Fruit fly (Drosophila melanogaster) whole organism, embryonic: ENCODE measurements around the gene Bicra.

Experiments
- Abd-B ChIP-seq: fragments of 200-800 bp; sonication (Bioruptor generic); optimal IDR thresholded peaks from 2 replicates; lab custom pipeline; 2018; ENCODE audit warnings: missing biosample characterization, mild to moderate bottlenecking, missing genetic modification characterization, moderate library complexity
- Asciz ChIP-seq: fragments of 200-800 bp; sonication (Bioruptor generic); optimal IDR thresholded peaks from 2 replicates; lab custom pipeline; 2017; ENCODE audit warnings: missing biosample characterization, mild to moderate bottlenecking, missing genetic modification characterization, missing genetic modification reagents
- Bdp1 ChIP-seq: fragments of 200-800 bp; sonication (Bioruptor generic); optimal IDR thresholded peaks from 3 replicates; lab custom pipeline; 2016; ENCODE audit warnings: missing biosample characterization, missing genetic modification characterization
- CG10209 ChIP-seq: fragments of 200-800 bp; sonication (Bioruptor generic); optimal IDR thresholded peaks from 3 replicates; lab custom pipeline; 2017; ENCODE audit warnings: missing biosample characterization, mild to moderate bottlenecking, missing genetic modification characterization, missing genetic modification reagents
- CG11085 ChIP-seq: fragments of 200-800 bp; sonication (Bioruptor generic); IDR thresholded peaks from 2 replicates; pipeline ENCODE4 v1.3.6; 2022; ENCODE audit warnings: missing biosample characterization, missing genetic modification characterization
- CG11398 ChIP-seq: fragments of 200-800 bp; sonication (Bioruptor generic); optimal IDR thresholded peaks from 2 replicates; lab custom pipeline; 2016; ENCODE audit warnings: missing biosample characterization, missing genetic modification characterization
- CG11696 ChIP-seq: fragments of 200-800 bp; sonication (Bioruptor generic); IDR thresholded peaks from 2 replicates; pipeline ENCODE4 v1.3.6; 2022; ENCODE audit warnings: missing biosample characterization, missing genetic modification characterization
- CG13287 ChIP-seq: fragments of 200-800 bp; sonication (Bioruptor generic); IDR thresholded peaks from 2 replicates; pipeline ENCODE4 v1.3.6; 2022; ENCODE audit warnings: missing biosample characterization, missing genetic modification characterization; ENCODE audit not compliant: partially characterized antibody
- CG13296 ChIP-seq: fragments of 200-800 bp; sonication (Bioruptor generic); optimal IDR thresholded peaks from 3 replicates; lab custom pipeline; 2018; ENCODE audit warnings: missing biosample characterization, mild to moderate bottlenecking, missing genetic modification characterization
- CG13775 ChIP-seq: fragments of 200-800 bp; sonication (Bioruptor generic); optimal IDR thresholded peaks from 3 replicates; lab custom pipeline; 2017; ENCODE audit warnings: missing biosample characterization, mild to moderate bottlenecking, missing genetic modification characterization
- CG1603 ChIP-seq: fragments of 200-800 bp; sonication (Bioruptor generic); optimal IDR thresholded peaks from 2 replicates; lab custom pipeline; 2019; ENCODE audit warnings: missing biosample characterization, mild to moderate bottlenecking, missing genetic modification characterization, moderate library complexity
- CG16779 ChIP-seq: fragments of 200-800 bp; sonication (Bioruptor generic); IDR thresholded peaks from 2 replicates; pipeline ENCODE4 v1.3.6; 2022; ENCODE audit warnings: missing biosample characterization, missing genetic modification characterization
- CG17385 ChIP-seq: fragments of 200-800 bp; sonication (Bioruptor generic); optimal IDR thresholded peaks from 3 replicates; lab custom pipeline; 2018; ENCODE audit warnings: missing biosample characterization, mild to moderate bottlenecking, missing genetic modification characterization
- CG30020 ChIP-seq: fragments of 200-800 bp; optimal IDR thresholded peaks from 2 replicates; lab custom pipeline; 2019; ENCODE audit warnings: missing biosample characterization, mild to moderate bottlenecking, missing genetic modification characterization, moderate library complexity
- CG3995 ChIP-seq: fragments of 200-800 bp; sonication (Bioruptor generic); optimal IDR thresholded peaks from 3 replicates; lab custom pipeline; 2016; ENCODE audit warnings: missing biosample characterization, missing genetic modification characterization
- CG5180 ChIP-seq: fragments of 200-800 bp; sonication (Bioruptor generic); optimal IDR thresholded peaks from 3 replicates; lab custom pipeline; 2017; ENCODE audit warnings: missing biosample characterization, missing genetic modification characterization, mild to moderate bottlenecking, moderate library complexity, missing genetic modification reagents
- CG6765 ChIP-seq: fragments of 200-800 bp; sonication (Bioruptor generic); optimal IDR thresholded peaks from 3 replicates; lab custom pipeline; 2017; ENCODE audit warnings: missing biosample characterization, mild to moderate bottlenecking, missing genetic modification characterization
- CG8281 ChIP-seq: fragments of 200-800 bp; sonication (Bioruptor generic); optimal IDR thresholded peaks from 2 replicates; lab custom pipeline; 2018; ENCODE audit warnings: missing biosample characterization, mild to moderate bottlenecking, missing genetic modification characterization, moderate library complexity
- CG9609 ChIP-seq: fragments of 200-800 bp; sonication (Bioruptor generic); optimal IDR thresholded peaks from 3 replicates; lab custom pipeline; 2016; ENCODE audit warnings: missing biosample characterization, missing genetic modification characterization
- CG9876 ChIP-seq: fragments of 200-800 bp; sonication (Bioruptor generic); optimal IDR thresholded peaks from 2 replicates; lab custom pipeline; 2016; ENCODE audit warnings: missing biosample characterization, missing genetic modification characterization
- CG9932 ChIP-seq: fragments of 200-800 bp; sonication (Bioruptor generic); IDR thresholded peaks from 2 replicates; pipeline ENCODE4 v1.3.6; 2022; ENCODE audit warnings: missing biosample characterization, missing genetic modification characterization
- Doc3 ChIP-seq: fragments of 200-800 bp; sonication (Bioruptor generic); IDR thresholded peaks from 3 replicates; pipeline ENCODE4 v1.3.6; 2022; ENCODE audit warnings: missing biosample characterization, missing genetic modification characterization; ENCODE audit not compliant: partially characterized antibody
- Dref ChIP-seq: fragments of 200-800 bp; sonication (Bioruptor generic); IDR thresholded peaks from 2 replicates; pipeline ENCODE4 v1.3.6; 2022; ENCODE audit warnings: missing biosample characterization, missing genetic modification characterization
- Fer2 ChIP-seq: fragments of 200-800 bp; sonication (Bioruptor generic); optimal IDR thresholded peaks from 2 replicates; lab custom pipeline; 2018; ENCODE audit warnings: missing biosample characterization, mild to moderate bottlenecking, missing genetic modification characterization, moderate library complexity
- Gsc ChIP-seq: fragments of 200-800 bp; sonication (Bioruptor generic); IDR thresholded peaks from 2 replicates; pipeline ENCODE4 v1.3.6; 2022; ENCODE audit warnings: missing biosample characterization, missing genetic modification characterization
- Kr ChIP-seq: fragments of 200-800 bp; sonication (Bioruptor generic); optimal IDR thresholded peaks from 2 replicates; lab custom pipeline; 2017; ENCODE audit warnings: missing biosample characterization, mild to moderate bottlenecking, missing genetic modification characterization
- Med ChIP-seq: fragments of 200-800 bp; sonication (Bioruptor generic); peaks from one replicate; lab custom pipeline; 2016; ENCODE audit warnings: missing biosample characterization, missing genetic modification characterization, mild to moderate bottlenecking, inconsistent platforms, moderate library complexity
- Meics ChIP-seq: fragments of 200-800 bp; sonication (Bioruptor generic); optimal IDR thresholded peaks from 2 replicates; lab custom pipeline; 2017; ENCODE audit warnings: missing biosample characterization, mild to moderate bottlenecking, missing genetic modification characterization
- Myb ChIP-seq: fragments of 200-800 bp; sonication (Bioruptor generic); optimal IDR thresholded peaks from 2 replicates; lab custom pipeline; 2016; ENCODE audit warnings: missing biosample characterization, missing genetic modification characterization
- Stat92E ChIP-seq, 3 experiments: fragments of >200 bp in 2 of 3; fragments of 200-800 bp in 1 of 3; sonication (Bioruptor generic) in 1 of 3; optimal IDR thresholded peaks; 2 replicates each; lab custom pipeline; 2017 to 2019; ENCODE audit warnings: missing biosample characterization in 3 of 3, missing genetic modification characterization in 3 of 3, mild to moderate bottlenecking in 1 of 3, moderate library complexity in 1 of 3
- TFAM ChIP-seq: fragments of 200-800 bp; sonication (Bioruptor generic); optimal IDR thresholded peaks from 2 replicates; lab custom pipeline; 2017; ENCODE audit warnings: missing biosample characterization, missing genetic modification characterization, inconsistent platforms
- ara ChIP-seq: fragments of 200-800 bp; sonication (Bioruptor generic); IDR thresholded peaks from 2 replicates; pipeline ENCODE4 v1.3.6; 2022; ENCODE audit warnings: missing biosample characterization, missing genetic modification characterization
- ash1 ChIP-seq: fragments of 200-800 bp; sonication (Bioruptor generic); optimal IDR thresholded peaks from 2 replicates; lab custom pipeline; 2018; ENCODE audit warnings: missing biosample characterization, mild to moderate bottlenecking, missing genetic modification characterization
- chm ChIP-seq: fragments of 200-800 bp; sonication (Bioruptor generic); IDR thresholded peaks from 2 replicates; pipeline ENCODE4 v1.3.6; 2022; ENCODE audit warnings: missing biosample characterization, missing genetic modification characterization
- crol ChIP-seq: fragments of 200-800 bp; sonication (Bioruptor generic); IDR thresholded peaks from 2 replicates; pipeline ENCODE4 v1.3.6; 2022; ENCODE audit warnings: missing biosample characterization, missing genetic modification characterization
- crp ChIP-seq, 2 experiments: fragments of 200-800 bp; sonication (Bioruptor generic); optimal IDR thresholded peaks; 2 replicates in 1 of 2; 3 replicates in 1 of 2; lab custom pipeline; 2017; ENCODE audit warnings: missing biosample characterization in 2 of 2, missing genetic modification characterization in 2 of 2, mild to moderate bottlenecking in 1 of 2, moderate library complexity in 1 of 2
- danr ChIP-seq: fragments of 200-800 bp; sonication (Bioruptor generic); IDR thresholded peaks from 2 replicates; pipeline ENCODE4 v1.3.6; 2022; ENCODE audit warnings: missing biosample characterization, missing genetic modification characterization
- dysf ChIP-seq: fragments of 200-800 bp; sonication (Bioruptor generic); IDR thresholded peaks from 3 replicates; pipeline ENCODE4 v1.3.6; 2022; ENCODE audit warnings: missing biosample characterization, missing genetic modification characterization
- lilli ChIP-seq: fragments of 200-800 bp; sonication (Bioruptor generic); optimal IDR thresholded peaks from 3 replicates; lab custom pipeline; 2016; ENCODE audit warnings: missing biosample characterization, missing genetic modification characterization
- mld ChIP-seq: fragments of 200-800 bp; sonication (Bioruptor generic); IDR thresholded peaks from 3 replicates; pipeline ENCODE4 v1.3.6; 2022; ENCODE audit warnings: missing biosample characterization, missing genetic modification characterization; ENCODE audit not compliant: partially characterized antibody
- pb ChIP-seq: fragments of 200-800 bp; sonication (Bioruptor generic); optimal IDR thresholded peaks from 3 replicates; lab custom pipeline; 2016; ENCODE audit warnings: missing biosample characterization, missing genetic modification characterization
- phol ChIP-seq: fragments of 200-800 bp; sonication (Bioruptor generic); optimal IDR thresholded peaks from 3 replicates; lab custom pipeline; 2018; ENCODE audit warnings: missing biosample characterization, mild to moderate bottlenecking, missing genetic modification characterization, moderate library complexity
- pita ChIP-seq: fragments of 200-800 bp; sonication (Bioruptor generic); optimal IDR thresholded peaks from 2 replicates; lab custom pipeline; 2017; ENCODE audit warnings: missing biosample characterization, mild to moderate bottlenecking, missing genetic modification characterization
- pzg ChIP-seq: fragments of 200-800 bp; sonication (Bioruptor generic); optimal IDR thresholded peaks from 3 replicates; lab custom pipeline; 2018; ENCODE audit warnings: missing biosample characterization, mild to moderate bottlenecking, missing genetic modification characterization, moderate library complexity
- rib ChIP-seq: fragments of 200-800 bp; sonication (Bioruptor generic); IDR thresholded peaks from 2 replicates; pipeline ENCODE4 v1.3.6; 2022; ENCODE audit warnings: missing biosample characterization, missing genetic modification characterization
- run ChIP-seq: fragments of 200-800 bp; sonication (Bioruptor generic); optimal IDR thresholded peaks from 3 replicates; lab custom pipeline; 2018; ENCODE audit warnings: missing biosample characterization, mild to moderate bottlenecking, missing genetic modification characterization
- sob ChIP-seq: fragments of 200-800 bp; sonication (Bioruptor generic); IDR thresholded peaks from 2 replicates; pipeline ENCODE4 v1.3.6; 2022; ENCODE audit warnings: missing biosample characterization, missing genetic modification characterization
- sug ChIP-seq: fragments of 200-800 bp; optimal IDR thresholded peaks from 2 replicates; lab custom pipeline; 2019; ENCODE audit warnings: missing biosample characterization, mild to moderate bottlenecking, missing genetic modification characterization, moderate library complexity
- tx ChIP-seq: fragments of 200-800 bp; sonication (Bioruptor generic); optimal IDR thresholded peaks from 2 replicates; lab custom pipeline; 2016; ENCODE audit warnings: missing biosample characterization, missing genetic modification characterization

Bicra gene

DNA sequence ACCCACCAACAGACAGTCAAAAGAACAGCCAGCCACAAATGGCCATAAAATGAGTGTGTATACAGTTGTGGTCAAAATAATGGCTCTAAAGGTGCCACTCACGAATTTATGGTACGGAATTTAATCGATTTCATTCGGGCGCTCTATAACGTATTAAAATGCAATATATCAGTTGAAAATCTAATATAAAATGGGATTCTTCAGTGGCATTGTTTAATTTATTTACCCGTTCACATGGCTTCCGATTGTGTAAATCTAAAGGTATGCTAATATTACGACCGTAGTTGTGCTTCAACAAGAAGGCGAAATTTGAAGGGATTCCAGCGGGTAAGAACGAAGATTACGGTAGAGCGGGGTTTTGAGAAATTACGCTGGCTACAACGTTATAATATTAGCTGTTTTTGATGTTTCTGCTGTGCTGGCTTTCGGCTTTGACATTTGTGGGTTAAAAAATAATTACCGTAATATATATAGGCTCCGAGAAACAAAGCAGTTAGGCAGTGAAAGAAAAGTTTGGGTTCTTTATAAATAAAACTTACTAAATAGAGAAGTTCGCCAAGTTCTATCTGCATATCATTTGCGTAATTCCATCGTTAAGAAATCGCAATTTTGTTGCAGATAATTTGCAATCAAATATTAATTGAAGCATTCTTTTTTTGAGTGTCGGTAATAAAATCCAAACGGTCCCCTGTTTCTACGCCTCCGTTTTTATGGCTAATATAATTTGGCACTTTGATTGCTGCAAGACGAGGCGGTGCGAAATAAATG is 13.0 kb downstream of the Bicra start (continued):
- TF ChIP-seq CG11085 (no peak), Myb (no peak), Doc3 (no peak), CG11398 (no peak), Gsc (no peak), Abd-B (GFP tag; lab: Kevin White, UChicago) (peak; percentile 51), CG9932 (GFP tag; lab: Robert Waterston, UW) (no peak), Asciz (GFP tag; lab: Kevin White, UChicago) (no peak), pita (no peak), mld (GFP tag; lab: Robert Waterston, UW) (no peak), CG8281 (tag; lab: Kevin White, UChicago) (no peak), run (tag; lab: Kevin White, UChicago) (peak; percentile 28), CG13287 (GFP tag; lab: Robert Waterston, UW) (no peak), Dref (GFP tag; lab: Robert Waterston, UW) (no peak), ara (GFP tag; lab: Robert Waterston, UW) (no peak), sug (tag; lab: Kevin White, UChicago) (no peak), TFAM (GFP tag; lab: Kevin White, UChicago) (no peak), CG13775 (peak; percentile 5), CG30020 (tag; lab: Kevin White, UChicago) (no peak), CG3995 (GFP tag; lab: Kevin White, UChicago) (no peak), Bdp1 (GFP tag; lab: Kevin White, UChicago) (no peak), pb (GFP tag; lab: Kevin White, UChicago) (no peak), phol (tag; lab: Kevin White, UChicago) (no peak), crp (GFP tag; optimal IDR thresholded peaks at IDR 0.05; lab: Kevin White, UChicago) (no peak), lilli (GFP tag; lab: Kevin White, UChicago) (peak; percentile 9), CG9609 (no peak), Kr (GFP tag; lab: Kevin White, UChicago) (no peak), tx (GFP tag; lab: Kevin White, UChicago) (no peak), CG5180 (GFP tag; lab: Kevin White, UChicago) (no peak), rib (GFP tag; lab: Robert Waterston, UW) (no peak), pzg (GFP tag; lab: Kevin White, UChicago) (no peak)

DNA sequence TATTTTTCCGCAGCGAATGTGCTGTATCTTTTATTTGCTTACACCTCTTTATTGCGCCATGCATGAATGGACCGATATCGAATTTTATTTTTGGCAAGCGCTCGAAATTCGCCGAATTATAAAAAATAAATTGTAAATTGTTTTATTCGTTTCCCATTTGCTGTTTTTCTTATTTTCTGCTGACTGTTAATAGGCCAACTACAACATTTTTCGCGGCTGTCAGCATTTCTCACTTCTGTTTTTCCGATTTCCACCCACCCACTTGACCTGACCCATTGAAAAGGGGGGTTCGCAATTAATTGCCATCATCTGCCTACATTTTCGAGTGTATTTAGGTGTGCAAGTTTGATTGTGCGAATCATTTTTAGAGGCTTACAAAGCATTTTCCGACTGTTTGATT is 13.8 kb downstream of the Bicra start:
- TF ChIP-seq Fer2 (tag; lab: Kevin White, UChicago) (no peak), danr (GFP tag; lab: Robert Waterston, UW) (no peak), ash1 (no peak), dysf (GFP tag; lab: Robert Waterston, UW) (no peak), Stat92E (GFP tag; optimal IDR thresholded peaks at IDR 0.05; lab: Kevin White, UChicago) (no peak), CG16779 (no peak)

DNA sequence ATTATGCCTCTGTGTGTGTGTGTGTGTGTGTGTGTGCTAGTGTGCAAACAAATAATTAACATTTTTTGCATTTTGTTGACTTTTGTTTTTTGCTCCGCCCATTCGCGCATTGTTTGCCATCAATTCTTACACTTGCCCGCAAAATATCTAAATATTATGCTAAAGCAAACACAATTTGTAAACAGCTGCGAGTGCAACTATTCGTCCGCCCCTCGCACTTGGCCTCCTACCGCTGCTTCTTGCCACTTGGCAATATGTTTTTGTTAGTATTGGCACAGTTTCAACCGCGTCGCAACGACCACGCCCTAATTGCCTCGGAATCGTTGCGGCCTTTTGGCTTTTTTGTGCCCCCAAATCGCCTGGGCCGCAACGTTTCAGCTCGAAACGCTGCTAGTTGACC is 14.7 kb downstream of the Bicra start:
- TF ChIP-seq chm (GFP tag; lab: Robert Waterston, UW) (0 out of 2 replicates have a peak, but pooled peaks have one; percentile 10), Meics (GFP tag; lab: Kevin White, UChicago) (peak; percentile 26), Med (GFP tag; lab: Kevin White, UChicago) (peak; percentile 46), CG1603 (peak; percentile 1), crol (0 out of 2 replicates have a peak, but pooled peaks have one; percentile 28), CG11696 (0 out of 2 replicates have a peak, but pooled peaks have one; percentile 17), CG10209 (GFP tag; lab: Kevin White, UChicago) (peak; percentile 2), CG13296 (GFP tag; lab: Kevin White, UChicago) (peak; percentile 14), CG17385 (GFP tag; lab: Kevin White, UChicago) (peak; percentile 6), CG9876 (GFP tag; lab: Kevin White, UChicago) (peak; percentile 2), CG6765 (GFP tag; lab: Kevin White, UChicago) (peak; percentile 7), sob (0 out of 2 replicates have a peak, but pooled peaks have one; percentile 27)
